Worm (Caenorhabditis elegans) whole organism, early embryonic: ENCODE measurements around the gene ech-6.

Source experiments
- F13C5.2 ChIP-seq: sonication (generic microtip); optimal IDR thresholded peaks from 2 replicates; lab custom pipeline; 2017; ENCODE audit warnings: mild to moderate bottlenecking, missing genetic modification characterization, inconsistent platforms, missing compliant biosample characterization
- ets-7 ChIP-seq: sonication (generic microtip); optimal IDR thresholded peaks from 2 replicates; lab custom pipeline; 2016; ENCODE audit warnings: missing genotype, missing genetic modification characterization, missing compliant biosample characterization
- tbx-37 ChIP-seq: fragments of 200-800 bp; sonication (Bioruptor generic); conservative IDR thresholded peaks from 2 replicates; pipeline ENCODE4 v1.3.6; 2022; ENCODE audit warnings: missing genetic modification reagents, missing genetic modification characterization, missing compliant biosample characterization

DNA sequence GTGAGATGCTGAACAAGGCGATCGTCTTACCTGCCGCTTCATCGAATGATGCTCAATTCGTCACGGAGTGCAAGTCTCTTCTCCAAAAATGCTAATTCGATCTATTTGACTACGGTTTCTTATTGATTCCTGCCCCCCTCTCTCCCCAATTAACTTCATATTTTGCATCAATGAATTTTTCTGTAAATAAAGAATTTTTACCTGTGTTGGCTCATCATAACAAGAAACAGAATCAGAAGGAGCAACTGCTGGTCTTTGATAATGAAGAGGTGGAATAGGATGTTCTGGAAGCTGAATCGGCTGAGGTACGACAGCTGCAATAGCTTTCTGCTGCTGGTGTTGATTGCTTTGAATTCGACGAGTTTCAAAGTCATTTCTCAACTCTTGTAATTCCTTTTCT is 7.5 kb upstream of the ech-6 start:
- TF ChIP-seq ets-7: no peak
- TF ChIP-seq tbx-37 (GFP tag; lab: Robert Waterston, UW): no peak
- TF ChIP-seq F13C5.2 (tag; lab: Kevin White, UChicago): no peak
